Worm (Caenorhabditis elegans) whole organism, mixed stage, embryonic: ENCODE data around the gene jbts-14.

Experiments used
- blmp-1 ChIP-seq: fragments of 150-350 bp; optimal IDR thresholded peaks from 2 replicates; lab custom pipeline; 2014; ENCODE audit warnings: missing biosample characterization, missing genetic modification characterization
- ceh-83 ChIP-seq: fragments of 200-800 bp; sonication (Bioruptor generic); optimal IDR thresholded peaks from 2 replicates; lab custom pipeline; 2018; ENCODE audit warnings: mild to moderate bottlenecking, missing genetic modification characterization, missing compliant biosample characterization
- elt-3 ChIP-seq: fragments of 150-350 bp; optimal IDR thresholded peaks from 2 replicates; lab custom pipeline; 2014; ENCODE audit warnings: missing biosample characterization, missing genetic modification characterization
- flh-1 ChIP-seq: fragments of 200-800 bp; sonication (Bioruptor generic); optimal IDR thresholded peaks from 2 replicates; lab custom pipeline; 2018; ENCODE audit warnings: mild to moderate bottlenecking, missing genetic modification characterization, moderate library complexity, missing compliant biosample characterization
- lin-13 ChIP-seq: fragments of 150-350 bp; optimal IDR thresholded peaks from 2 replicates; lab custom pipeline; 2014; ENCODE audit warnings: missing biosample characterization, missing genetic modification characterization
- mab-5 ChIP-seq: fragments of 150-350 bp; optimal IDR thresholded peaks from 2 replicates; lab custom pipeline; 2014; ENCODE audit warnings: missing biosample characterization, missing genetic modification characterization
- mep-1 ChIP-seq: fragments of 150-350 bp; optimal IDR thresholded peaks from 2 replicates; lab custom pipeline; 2017; ENCODE audit warnings: missing biosample characterization, missing genetic modification reagents, missing genetic modification characterization, inconsistent platforms
- nhr-12 ChIP-seq: fragments of 150-350 bp; optimal IDR thresholded peaks from 2 replicates; lab custom pipeline; 2014; ENCODE audit warnings: missing biosample characterization, missing genetic modification characterization
- nhr-28 ChIP-seq: fragments of 150-350 bp; optimal IDR thresholded peaks from 2 replicates; lab custom pipeline; 2014; ENCODE audit warnings: missing biosample characterization, missing genetic modification characterization
- unc-39 ChIP-seq: fragments of 150-350 bp; optimal IDR thresholded peaks from 2 replicates; lab custom pipeline; 2014; ENCODE audit warnings: missing biosample characterization, missing genetic modification characterization

DNA sequence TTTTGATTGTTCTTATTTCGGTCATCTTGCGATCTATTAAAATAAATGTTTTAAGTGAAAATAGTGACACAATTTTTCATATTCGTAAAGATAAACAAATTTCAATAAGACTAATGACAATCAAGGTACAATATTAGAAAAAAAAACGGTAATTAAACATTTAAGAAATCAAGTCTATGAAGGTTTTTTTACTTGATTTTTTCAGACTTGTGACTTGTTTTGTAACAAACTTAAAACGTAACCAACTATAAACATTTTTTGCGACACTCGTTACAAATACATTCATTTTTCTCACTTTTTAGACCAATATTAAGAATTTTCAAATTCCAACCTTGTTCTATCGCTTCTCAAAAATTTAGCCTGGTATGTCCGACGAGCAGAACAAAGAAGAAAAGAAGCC lies 35.3 kb downstream of the jbts-14 start, which contains the start of gene M02D8.2:
- no peak for TF ChIP-seq elt-3
- TF ChIP-seq nhr-12 (tag; lab: Kevin White, UChicago): no peak
- no peak for TF ChIP-seq mep-1 (tag; lab: Kevin White, UChicago)
- TF ChIP-seq ceh-83 (GFP tag; lab: Kevin White, UChicago): no peak
- no peak for TF ChIP-seq blmp-1 (tag; lab: Kevin White, UChicago)
- no peak for TF ChIP-seq unc-39 (tag; lab: Kevin White, UChicago)
- no peak for TF ChIP-seq mab-5 (tag; lab: Kevin White, UChicago)
- TF ChIP-seq lin-13 (tag; lab: Kevin White, UChicago): no peak
- no peak for TF ChIP-seq flh-1 (GFP tag; lab: Kevin White, UChicago)
- no peak for TF ChIP-seq nhr-28 (tag; lab: Kevin White, UChicago)
